Worm (Caenorhabditis elegans) whole organism, L1 larva: Measurements from ENCODE around the gene T04C4.3.

Experiments
- irx-1 ChIP-seq: sonication (generic microtip); optimal IDR thresholded peaks from 2 replicates; lab custom pipeline; 2016; ENCODE audit warnings: missing genetic modification characterization, missing compliant biosample characterization
- unc-86 ChIP-seq: sonication (generic microtip); optimal IDR thresholded peaks from 2 replicates; lab custom pipeline; 2016; ENCODE audit warnings: missing genetic modification characterization, missing compliant biosample characterization

DNA sequence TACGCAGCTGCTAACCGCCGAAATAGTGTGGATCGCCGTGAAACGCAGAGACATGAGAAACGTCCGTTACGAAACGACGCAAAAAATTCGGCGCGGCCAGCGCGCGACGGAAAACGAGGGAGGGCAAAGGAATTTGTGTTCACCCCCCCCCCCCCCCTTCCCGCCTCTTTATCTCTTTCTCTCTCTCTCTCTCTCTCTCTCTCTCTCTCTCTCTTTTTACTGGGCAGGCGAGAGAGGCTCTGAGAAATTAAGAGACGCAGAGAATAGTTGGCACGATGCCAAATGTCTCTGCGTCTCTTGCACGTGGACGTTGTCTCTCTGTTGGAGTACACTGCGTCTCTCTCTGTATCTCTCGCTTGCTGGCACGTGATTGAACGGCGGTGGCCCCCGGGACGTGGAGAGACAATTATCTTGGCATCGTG, 2.7 kb upstream of the T04C4.3 start:
- TF ChIP-seq unc-86 (tag; lab: Kevin White, UChicago): peak; percentile 99
- TF ChIP-seq irx-1 (tag; lab: Kevin White, UChicago): peak; percentile 98
